Fruit fly (Drosophila melanogaster) whole organism: ENCODE measurements around the gene TpnC73F.
A peak's percentile ranks its signal among the peaks of the same experiment; 100 is the strongest.

Source experiments
- CG8478 ChIP-seq: fragments of >200 bp; optimal IDR thresholded peaks from 2 replicates; lab custom pipeline; 2018; ENCODE audit warnings: inconsistent platforms
- Dll ChIP-seq: fragments of >200 bp; optimal IDR thresholded peaks from 2 replicates; lab custom pipeline; 2017
- EcR ChIP-seq, 2 experiments: fragments of >200 bp; optimal IDR thresholded peaks; 2 replicates each; lab custom pipeline; 2017; ENCODE audit warnings: missing biosample characterization in 2 of 2, missing genetic modification characterization in 2 of 2, missing genetic modification reagents in 2 of 2
- pan ChIP-seq: fragments of >200 bp; optimal IDR thresholded peaks from 2 replicates; lab custom pipeline; 2017
- psq ChIP-seq: fragments of >200 bp; optimal IDR thresholded peaks from 2 replicates; lab custom pipeline; 2017
- usp ChIP-seq: fragments of >200 bp; optimal IDR thresholded peaks from 2 replicates; lab custom pipeline; 2017; ENCODE audit warnings: missing biosample characterization, missing genetic modification characterization, mixed read lengths

Gene TpnC73F

dm6 chr3L:17024095-17024639, 21.7 kb upstream of the TpnC73F start, which contains the start of gene Fit2:
Fit2 (plus strand) TSS chr3L:17024328.
- TF ChIP-seq psq (no peak), CG8478 (lab: Kevin White, UChicago) (no peak), EcR (GFP tag; optimal IDR thresholded peaks at IDR 0.05; lab: Kevin White, UChicago) (no peak), usp (GFP tag; lab: Kevin White, UChicago) (no peak), pan (lab: Kevin White, UChicago) (no peak), Dll (no peak)

dm6 chr3L:17027310-17027709, 18.6 kb upstream of the TpnC73F start, which contains the start of gene CG7730:
CG7730 (plus strand) TSS chr3L:17027515.
- TF ChIP-seq CG8478 (lab: Kevin White, UChicago) (no peak), EcR (GFP tag; optimal IDR thresholded peaks at IDR 0.05; lab: Kevin White, UChicago) (no peak), Dll (no peak), pan (lab: Kevin White, UChicago) (no peak), usp (GFP tag; lab: Kevin White, UChicago) (no peak), psq (no peak)

- no peak for TF ChIP-seq CG8478 (lab: Kevin White, UChicago)
- TF ChIP-seq Dll, result peak; percentile 63
Observed at dm6 chr3L:17031971-17032370, 13.9 kb upstream of the TpnC73F start, which contains the start of gene Ilp8. Ilp8 (minus strand) TSS chr3L:17032080.

dm6 chr3L:17033309-17033708, 12.6 kb upstream of the TpnC73F start:
- TF ChIP-seq CG8478 (lab: Kevin White, UChicago), result no peak
- no peak for TF ChIP-seq psq
- TF ChIP-seq Dll, result no peak
- no peak for TF ChIP-seq EcR (GFP tag; optimal IDR thresholded peaks at IDR 0.05; lab: Kevin White, UChicago)
- TF ChIP-seq usp (GFP tag; lab: Kevin White, UChicago), result no peak
- no peak for TF ChIP-seq pan (lab: Kevin White, UChicago)

- TF ChIP-seq CG8478 (lab: Kevin White, UChicago), result no peak
- TF ChIP-seq usp (GFP tag; lab: Kevin White, UChicago), result no peak
- TF ChIP-seq pan (lab: Kevin White, UChicago), result no peak
- no peak for TF ChIP-seq psq
- TF ChIP-seq EcR (GFP tag; optimal IDR thresholded peaks at IDR 0.05; lab: Kevin White, UChicago), result no peak
Observed at dm6 chr3L:17035492-17035891, 10.4 kb upstream of the TpnC73F start, which contains the start of gene beg. beg (plus strand) TSS chr3L:17035668.

dm6 chr3L:17042297-17042921, 3.5 kb upstream of the TpnC73F start, which contains the start of the genes scaf6 and Papst2:
scaf6 (minus strand) TSS chr3L:17042574.
Papst2 (plus strand) TSS chr3L:17042797.
- TF ChIP-seq pan (lab: Kevin White, UChicago), result no peak
- no peak for TF ChIP-seq Dll
- TF ChIP-seq usp (GFP tag; lab: Kevin White, UChicago), result no peak
- TF ChIP-seq CG8478 (lab: Kevin White, UChicago), result no peak
- no peak for TF ChIP-seq psq
- no peak for TF ChIP-seq EcR (GFP tag; optimal IDR thresholded peaks at IDR 0.05; lab: Kevin White, UChicago)

dm6 chr3L:17044799-17045198, 1.1 kb upstream of the TpnC73F start, which contains the start of gene Pop5:
Pop5 (minus strand) TSS chr3L:17045038.
- no peak for TF ChIP-seq psq
- TF ChIP-seq Dll, result no peak
- no peak for TF ChIP-seq CG8478 (lab: Kevin White, UChicago)
- TF ChIP-seq pan (lab: Kevin White, UChicago), result no peak
- TF ChIP-seq usp (GFP tag; lab: Kevin White, UChicago), result no peak
- no peak for TF ChIP-seq EcR (GFP tag; optimal IDR thresholded peaks at IDR 0.05; lab: Kevin White, UChicago)

- TF ChIP-seq CG8478 (lab: Kevin White, UChicago), result no peak
- TF ChIP-seq Dll, result no peak
- no peak for TF ChIP-seq usp (GFP tag; lab: Kevin White, UChicago)
- no peak for TF ChIP-seq psq
- no peak for TF ChIP-seq EcR (GFP tag; optimal IDR thresholded peaks at IDR 0.05; lab: Kevin White, UChicago)
- no peak for TF ChIP-seq pan (lab: Kevin White, UChicago)
Observed at dm6 chr3L:17047811-17048239, 2.0 kb downstream of the TpnC73F start.

dm6 chr3L:17049314-17049713, 3.5 kb downstream of the TpnC73F start, which contains the start of gene rogdi:
rogdi (plus strand) TSS chr3L:17049512.
- TF ChIP-seq pan (lab: Kevin White, UChicago) (no peak), EcR (GFP tag; optimal IDR thresholded peaks at IDR 0.05; lab: Kevin White, UChicago) (no peak), Dll (no peak), psq (no peak), CG8478 (lab: Kevin White, UChicago) (no peak), usp (GFP tag; lab: Kevin White, UChicago) (no peak)

- TF ChIP-seq psq (no peak), CG8478 (lab: Kevin White, UChicago) (no peak), EcR (GFP tag; optimal IDR thresholded peaks at IDR 0.05; lab: Kevin White, UChicago) (no peak), pan (lab: Kevin White, UChicago) (no peak), Dll (no peak), usp (GFP tag; lab: Kevin White, UChicago) (no peak)
Observed at dm6 chr3L:17049912-17050345, 4.1 kb downstream of the TpnC73F start.

dm6 chr3L:17050661-17051452, 5.0 kb downstream of the TpnC73F start:
- TF ChIP-seq EcR (GFP tag; optimal IDR thresholded peaks at IDR 0.05; lab: Kevin White, UChicago) (no peak), psq (no peak), Dll (no peak), pan (lab: Kevin White, UChicago) (no peak), CG8478 (lab: Kevin White, UChicago) (no peak)
